Fruit fly (Drosophila melanogaster) whole organism, embryonic: ENCODE results near the gene CG10383.

Experiments
- Blimp-1 ChIP-seq: fragments of 200-800 bp; sonication (Bioruptor generic); optimal IDR thresholded peaks from 3 replicates; lab custom pipeline; 2018; ENCODE audit warnings: missing biosample characterization, missing genetic modification characterization, mild to moderate bottlenecking, moderate library complexity, missing genetic modification reagents
- C15 ChIP-seq: fragments of 200-800 bp; sonication (Bioruptor generic); IDR thresholded peaks from 3 replicates; pipeline ENCODE4 v1.3.6; 2022; ENCODE audit warnings: missing biosample characterization, missing genetic modification characterization
- CG4617 ChIP-seq: fragments of 200-800 bp; sonication (Bioruptor generic); optimal IDR thresholded peaks from 3 replicates; lab custom pipeline; 2016; ENCODE audit warnings: missing biosample characterization, missing genetic modification characterization, borderline replicate concordance
- CG9727 ChIP-seq: fragments of 200-800 bp; sonication (Bioruptor generic); optimal IDR thresholded peaks from 3 replicates; lab custom pipeline; 2017; ENCODE audit warnings: missing biosample characterization, mild to moderate bottlenecking, missing genetic modification characterization
- Dll ChIP-seq: fragments of 200-800 bp; sonication (Bioruptor generic); IDR thresholded peaks from 4 replicates; pipeline ENCODE4 v1.3.6; 2022; ENCODE audit warnings: missing biosample characterization, missing genetic modification characterization; ENCODE audit not compliant: partially characterized antibody
- Ets97D ChIP-seq: fragments of 200-800 bp; sonication (Bioruptor generic); optimal IDR thresholded peaks from 3 replicates; lab custom pipeline; 2016; ENCODE audit warnings: missing biosample characterization, missing genetic modification characterization
- cg ChIP-seq: fragments of 200-800 bp; sonication (Bioruptor generic); optimal IDR thresholded peaks from 3 replicates; lab custom pipeline; 2019; ENCODE audit warnings: missing biosample characterization, mild to moderate bottlenecking, missing genetic modification characterization, moderate library complexity
- fu2 ChIP-seq: fragments of 200-800 bp; sonication (Bioruptor generic); optimal IDR thresholded peaks from 2 replicates; lab custom pipeline; 2016; ENCODE audit warnings: missing biosample characterization, missing genetic modification characterization
- gsb ChIP-seq: fragments of 200-800 bp; sonication (Bioruptor generic); IDR thresholded peaks from 2 replicates; pipeline ENCODE4 v1.3.6; 2022; ENCODE audit warnings: missing biosample characterization, missing genetic modification characterization
- scrt ChIP-seq: fragments of 200-800 bp; sonication (Bioruptor generic); optimal IDR thresholded peaks from 2 replicates; lab custom pipeline; 2018; ENCODE audit warnings: missing biosample characterization, mild to moderate bottlenecking, missing genetic modification characterization, moderate library complexity
- so ChIP-seq: fragments of 200-800 bp; sonication (Bioruptor generic); IDR thresholded peaks from 3 replicates; pipeline ENCODE4 v1.3.6; 2022; ENCODE audit warnings: missing biosample characterization, missing genetic modification characterization
- ssp ChIP-seq: fragments of 200-800 bp; sonication (Bioruptor generic); IDR thresholded peaks from 2 replicates; pipeline ENCODE4 v1.3.6; 2022; ENCODE audit warnings: missing biosample characterization, missing genetic modification characterization
- ttk ChIP-seq: fragments of 200-800 bp; sonication (Bioruptor generic); IDR thresholded peaks from 2 replicates; pipeline ENCODE4 v2.1.2; 2022; ENCODE audit warnings: missing biosample characterization, missing genetic modification characterization
- unc-4 ChIP-seq: fragments of 200-800 bp; sonication (Bioruptor generic); IDR thresholded peaks from 2 replicates; pipeline ENCODE4 v1.3.6; 2022; ENCODE audit warnings: missing biosample characterization, missing genetic modification characterization; ENCODE audit not compliant: partially characterized antibody

dm6 chr2L:18695404-18695804, at the start of gene CG10383, which contains the start of gene CG10338:
- TF ChIP-seq Ets97D (GFP tag; lab: Kevin White, UChicago) = peak; percentile 88
- peak; percentile 83 for TF ChIP-seq fu2 (GFP tag; lab: Kevin White, UChicago)
- peak; percentile 92 for TF ChIP-seq Blimp-1 (GFP tag; lab: Kevin White, UChicago)
- TF ChIP-seq Dll (GFP tag; lab: Robert Waterston, UW) = no peak
- TF ChIP-seq gsb (GFP tag; lab: Robert Waterston, UW) = peak; percentile 70
- peak; percentile 71 for TF ChIP-seq ssp (GFP tag; lab: Robert Waterston, UW)
- peak; percentile 91 for TF ChIP-seq ttk (GFP tag; lab: Robert Waterston, UW)
- peak; percentile 72 for TF ChIP-seq scrt (GFP tag; lab: Kevin White, UChicago)
- TF ChIP-seq CG4617 (GFP tag; lab: Kevin White, UChicago) = peak; percentile 87
- peak; percentile 67; the same call in 1 of the 3 replicates for TF ChIP-seq so
- no peak for TF ChIP-seq cg (GFP tag; lab: Kevin White, UChicago)
- TF ChIP-seq CG9727 (GFP tag; lab: Kevin White, UChicago) = peak; percentile 80
- TF ChIP-seq unc-4 (GFP tag; lab: Robert Waterston, UW) = peak; percentile 45; the same call in 1 of the 2 replicates
- peak; percentile 65; the same call in 2 of the 3 replicates for TF ChIP-seq C15 (GFP tag; lab: Robert Waterston, UW)
